Worm (Caenorhabditis elegans) whole organism, young adult: ENCODE results near the gene ZK792.5.

Source experiments
- B0019.2 ChIP-seq: fragments of 200-800 bp; sonication (Bioruptor generic); conservative IDR thresholded peaks from 2 replicates; pipeline ENCODE4 v1.3.6; 2022; ENCODE audit warnings: missing genetic modification reagents, missing genetic modification characterization, missing compliant biosample characterization
- B0261.1 ChIP-seq: sonication (generic microtip); optimal IDR thresholded peaks from 2 replicates; lab custom pipeline; 2016; ENCODE audit warnings: mild to moderate bottlenecking, missing genetic modification characterization, moderate library complexity, missing compliant biosample characterization
- C06A6.2 ChIP-seq: fragments of 200-800 bp; sonication (Bioruptor generic); conservative IDR thresholded peaks from 2 replicates; pipeline ENCODE4 v1.3.6; 2022; ENCODE audit warnings: missing genetic modification characterization, missing compliant biosample characterization
- D2030.7 ChIP-seq: fragments of 200-800 bp; sonication (Bioruptor generic); IDR thresholded peaks from 2 replicates; pipeline ENCODE4 v1.3.6; 2022; ENCODE audit warnings: missing genetic modification reagents, missing genetic modification characterization, missing compliant biosample characterization
- F10E7.11 ChIP-seq: sonication (generic microtip); optimal IDR thresholded peaks from 2 replicates; lab custom pipeline; 2017; ENCODE audit warnings: mild to moderate bottlenecking, missing genetic modification characterization, moderate library complexity, missing compliant biosample characterization
- F23B12.7 ChIP-seq: sonication (generic microtip); optimal IDR thresholded peaks from 2 replicates; lab custom pipeline; 2017; ENCODE audit warnings: missing genetic modification characterization, mild to moderate bottlenecking, missing compliant biosample characterization, antibody characterized with exemption, moderate library complexity; ENCODE audit not compliant: insufficient read depth
- F33H1.4 ChIP-seq: fragments of 200-800 bp; sonication (Bioruptor generic); IDR thresholded peaks from 2 replicates; pipeline ENCODE4 v1.3.6; 2022; ENCODE audit warnings: missing genetic modification reagents, missing genetic modification characterization, missing compliant biosample characterization
- F39B2.1 ChIP-seq: fragments of 200-800 bp; sonication (Bioruptor generic); IDR thresholded peaks from 2 replicates; pipeline ENCODE4 v1.3.6; 2022; ENCODE audit warnings: missing genetic modification reagents, missing genetic modification characterization, missing compliant biosample characterization
- K11D2.4 ChIP-seq: fragments of 200-800 bp; sonication (Bioruptor generic); IDR thresholded peaks from 2 replicates; pipeline ENCODE4 v1.3.6; 2022; ENCODE audit warnings: missing genetic modification reagents, missing genetic modification characterization, missing compliant biosample characterization
- ZK185.1 ChIP-seq: sonication (generic microtip); optimal IDR thresholded peaks from 2 replicates; lab custom pipeline; 2016; ENCODE audit warnings: mild to moderate bottlenecking, missing genetic modification characterization, missing compliant biosample characterization; ENCODE audit not compliant: poor library complexity, severe bottlenecking
- akir-1 ChIP-seq: fragments of 200-800 bp; sonication (Bioruptor generic); optimal IDR thresholded peaks from 2 replicates; lab custom pipeline; 2018; ENCODE audit warnings: mild to moderate bottlenecking, missing genetic modification characterization, moderate library complexity, missing compliant biosample characterization
- ama-1 ChIP-seq, 3 experiments: fragments of 150-350 bp in 1 of 3; sonication (generic microtip) in 2 of 3; optimal IDR thresholded peaks; 2 replicates each; lab custom pipeline; 2014 to 2018; ENCODE audit warnings: missing biosample characterization in 2 of 3, missing genetic modification characterization in 2 of 3, missing genetic modification reagents in 2 of 3
- bed-1 ChIP-seq: fragments of 200-800 bp; sonication (Bioruptor generic); IDR thresholded peaks from 2 replicates; pipeline ENCODE4 v1.3.6; 2022; ENCODE audit warnings: missing genetic modification reagents, missing genetic modification characterization, missing compliant biosample characterization
- cebp-2 ChIP-seq: fragments of 200-800 bp; sonication (Bioruptor generic); IDR thresholded peaks from 2 replicates; pipeline ENCODE4 v1.3.6; 2022; ENCODE audit warnings: missing genetic modification characterization, missing compliant biosample characterization
- ceh-79 ChIP-seq: sonication (generic microtip); optimal IDR thresholded peaks from 2 replicates; lab custom pipeline; 2017; ENCODE audit warnings: mild to moderate bottlenecking, missing genetic modification characterization, missing compliant biosample characterization
- ceh-91 ChIP-seq: fragments of 200-800 bp; sonication (Bioruptor generic); IDR thresholded peaks from 2 replicates; pipeline ENCODE4 v1.3.6; 2022; ENCODE audit warnings: missing genetic modification reagents, missing genetic modification characterization, missing compliant biosample characterization
- chd-7 ChIP-seq: sonication (generic microtip); optimal IDR thresholded peaks from 2 replicates; lab custom pipeline; 2016; ENCODE audit warnings: mild to moderate bottlenecking, missing genetic modification characterization, moderate library complexity, missing compliant biosample characterization
- die-1 ChIP-seq: sonication (generic microtip); optimal IDR thresholded peaks from 2 replicates; lab custom pipeline; 2016; ENCODE audit warnings: missing genotype, mild to moderate bottlenecking, missing genetic modification characterization, missing compliant biosample characterization
- ekl-4 ChIP-seq: fragments of 200-800 bp; sonication (Bioruptor generic); IDR thresholded peaks from 2 replicates; pipeline ENCODE4 v1.3.6; 2022; ENCODE audit warnings: missing genetic modification reagents, missing genetic modification characterization, missing compliant biosample characterization
- ets-4 ChIP-seq: fragments of 200-800 bp; sonication (Bioruptor generic); optimal IDR thresholded peaks from 2 replicates; lab custom pipeline; 2018; ENCODE audit warnings: mild to moderate bottlenecking, missing genetic modification characterization, missing compliant biosample characterization
- hmg-20 ChIP-seq: fragments of 200-800 bp; sonication (Bioruptor generic); IDR thresholded peaks from 2 replicates; pipeline ENCODE4 v1.3.6; 2022; ENCODE audit warnings: missing genetic modification reagents, missing genetic modification characterization, missing compliant biosample characterization
- hsf-1 ChIP-seq: fragments of 200-800 bp; sonication (Bioruptor generic); IDR thresholded peaks from 2 replicates; pipeline ENCODE4 v1.3.6; 2022; ENCODE audit warnings: missing genetic modification reagents, missing genetic modification characterization, missing compliant biosample characterization
- lin-26 ChIP-seq: fragments of 200-800 bp; sonication (Bioruptor generic); IDR thresholded peaks from 2 replicates; pipeline ENCODE4 v1.3.6; 2022; ENCODE audit warnings: missing genetic modification reagents, missing genetic modification characterization, missing compliant biosample characterization
- lin-35 ChIP-seq, 3 experiments: fragments of 150-350 bp in 2 of 3; sonication (generic microtip) in 1 of 3; optimal IDR thresholded peaks; 2 replicates each; lab custom pipeline; 2014 to 2018; ENCODE audit warnings: missing biosample characterization in 3 of 3, missing genetic modification characterization in 3 of 3, missing genetic modification reagents in 3 of 3
- lin-40 ChIP-seq: sonication (generic microtip); optimal IDR thresholded peaks from 2 replicates; lab custom pipeline; 2016; ENCODE audit warnings: missing genetic modification characterization, mild to moderate bottlenecking, missing compliant biosample characterization, missing genotype, missing genetic modification reagents
- madf-3 ChIP-seq: fragments of 200-800 bp; sonication (Bioruptor generic); IDR thresholded peaks from 2 replicates; pipeline ENCODE4 v1.3.6; 2022; ENCODE audit warnings: missing genetic modification reagents, missing genetic modification characterization, missing compliant biosample characterization
- mxl-1 ChIP-seq: sonication (generic microtip); optimal IDR thresholded peaks from 2 replicates; lab custom pipeline; 2016; ENCODE audit warnings: missing genetic modification characterization, missing compliant biosample characterization
- nfya-1 ChIP-seq: sonication (generic microtip); optimal IDR thresholded peaks from 2 replicates; lab custom pipeline; 2017; ENCODE audit warnings: antibody characterized with exemption, missing compliant biosample characterization, missing genetic modification characterization, borderline replicate concordance; ENCODE audit not compliant: insufficient read depth
- nfyb-1 ChIP-seq: fragments of 200-800 bp; sonication (Bioruptor generic); IDR thresholded peaks from 2 replicates; pipeline ENCODE4 v1.3.6; 2022; ENCODE audit warnings: missing genetic modification reagents, missing genetic modification characterization, missing compliant biosample characterization
- nhr-120 ChIP-seq: fragments of 200-800 bp; sonication (Bioruptor generic); IDR thresholded peaks from 2 replicates; pipeline ENCODE4 v1.3.6; 2022; ENCODE audit warnings: missing genetic modification characterization, missing compliant biosample characterization
- nhr-80 ChIP-seq: sonication (generic microtip); optimal IDR thresholded peaks from 2 replicates; lab custom pipeline; 2016; ENCODE audit warnings: missing genetic modification characterization, missing compliant biosample characterization
- pha-4 ChIP-seq: fragments of 150-350 bp; sonication (generic microtip); optimal IDR thresholded peaks from 2 replicates; lab custom pipeline; 2014; ENCODE audit warnings: missing biosample characterization, missing genetic modification reagents, missing genetic modification characterization
- snpc-4 ChIP-seq, 5 experiments: fragments of 150-350 bp in 1 of 5; sonication (generic microtip) in 4 of 5; optimal IDR thresholded peaks; 2 replicates each; lab custom pipeline; 2014 to 2018; ENCODE audit warnings: missing genetic modification characterization in 5 of 5, missing biosample characterization in 3 of 5, antibody characterized with exemption in 2 of 5, mild to moderate bottlenecking in 2 of 5, missing compliant biosample characterization in 2 of 5, missing genotype in 2 of 5, moderate library complexity in 2 of 5, missing genetic modification reagents in 1 of 5
- sptf-2 ChIP-seq: fragments of 200-800 bp; sonication (Bioruptor generic); optimal IDR thresholded peaks from 2 replicates; lab custom pipeline; 2018; ENCODE audit warnings: mild to moderate bottlenecking, missing genetic modification characterization, missing compliant biosample characterization
- ztf-28 ChIP-seq: fragments of 200-800 bp; sonication (Bioruptor generic); IDR thresholded peaks from 2 replicates; pipeline ENCODE4 v1.3.6; 2022; ENCODE audit warnings: missing genetic modification reagents, missing genetic modification characterization, missing compliant biosample characterization

ZK792.5 gene

ce11 chrIV:11656144-11656780, 31.7 kb downstream of the ZK792.5 start, which contains the start of gene ZK809.5:
ZK809.5 (plus strand) TSS chrIV:11656730.
- no peak for TF ChIP-seq sptf-2 (GFP tag; lab: Kevin White, UChicago)
- TF ChIP-seq akir-1 (GFP tag; lab: Kevin White, UChicago), result no peak
- no peak for TF ChIP-seq ztf-28 (GFP tag; lab: Robert Waterston, UW)
- no peak for TF ChIP-seq ceh-91 (GFP tag; lab: Robert Waterston, UW)
- TF ChIP-seq nfyb-1 (GFP tag; lab: Robert Waterston, UW), result no peak
- no peak for TF ChIP-seq bed-1
- TF ChIP-seq hmg-20, result no peak
- TF ChIP-seq pha-4, result no peak
- no peak for TF ChIP-seq snpc-4 (GFP tag; optimal IDR thresholded peaks at IDR 0.05; lab: Kevin White, UChicago)
- TF ChIP-seq snpc-4 (tag; optimal IDR thresholded peaks at IDR 0.05; lab: Kevin White, UChicago), result no peak
- no peak for TF ChIP-seq ceh-79
- TF ChIP-seq ama-1 (optimal IDR thresholded peaks at IDR 0.05; lab: Kevin White, UChicago), result no peak
- TF ChIP-seq ama-1 (GFP tag; optimal IDR thresholded peaks at IDR 0.05; lab: Kevin White, UChicago), result no peak
- no peak for TF ChIP-seq D2030.7 (GFP tag; lab: Robert Waterston, UW)
- no peak for TF ChIP-seq mxl-1 (tag; lab: Kevin White, UChicago)
- TF ChIP-seq cebp-2, result no peak
- no peak for TF ChIP-seq B0261.1 (tag; lab: Kevin White, UChicago)
- TF ChIP-seq, all 124 proteins: peak for 0

- TF ChIP-seq ets-4, result no peak
- no peak for TF ChIP-seq die-1
- no peak for TF ChIP-seq C06A6.2 (GFP tag; lab: Robert Waterston, UW)
- no peak for TF ChIP-seq B0261.1 (tag; lab: Kevin White, UChicago)
- TF ChIP-seq cebp-2, result no peak
- TF ChIP-seq lin-26 (GFP tag; lab: Robert Waterston, UW), result no peak
- no peak for TF ChIP-seq K11D2.4
- TF ChIP-seq ZK185.1 (tag; lab: Kevin White, UChicago), result no peak
- no peak for TF ChIP-seq madf-3
- no peak for TF ChIP-seq ekl-4
- TF ChIP-seq F23B12.7 (tag; lab: Kevin White, UChicago), result no peak
- no peak for TF ChIP-seq nfya-1
- TF ChIP-seq hsf-1 (GFP tag; lab: Robert Waterston, UW), result no peak
- TF ChIP-seq nhr-80 (tag; lab: Kevin White, UChicago), result no peak
- no peak for TF ChIP-seq bed-1
- TF ChIP-seq lin-35 (GFP tag; optimal IDR thresholded peaks at IDR 0.05; lab: Kevin White, UChicago), result no peak
- no peak for TF ChIP-seq F33H1.4
- no peak for TF ChIP-seq chd-7
- TF ChIP-seq lin-40 (tag; lab: Kevin White, UChicago), result no peak
- no peak for TF ChIP-seq F39B2.1 (GFP tag; lab: Robert Waterston, UW)
- TF ChIP-seq, all 124 proteins: peak for 0
Measured at ce11 chrIV:11655370-11655769, 32.5 kb downstream of the ZK792.5 start, which contains the start of gene ent-1. ent-1 (minus strand) TSS chrIV:11655470.

- TF ChIP-seq nhr-120 (no peak), F10E7.11 (tag; lab: Kevin White, UChicago) (no peak), B0019.2 (GFP tag; lab: Robert Waterston, UW) (no peak)
Measured at ce11 chrIV:11651965-11652453, 35.9 kb downstream of the ZK792.5 start, which contains the start of the genes acl-3 and ndub-6. acl-3 (minus strand) TSS chrIV:11652023. ndub-6 (plus strand) TSS chrIV:11652403.
